Worm (Caenorhabditis elegans): ENCODE results near the gene C13C4.7.

C13C4.7 gene

DNA sequence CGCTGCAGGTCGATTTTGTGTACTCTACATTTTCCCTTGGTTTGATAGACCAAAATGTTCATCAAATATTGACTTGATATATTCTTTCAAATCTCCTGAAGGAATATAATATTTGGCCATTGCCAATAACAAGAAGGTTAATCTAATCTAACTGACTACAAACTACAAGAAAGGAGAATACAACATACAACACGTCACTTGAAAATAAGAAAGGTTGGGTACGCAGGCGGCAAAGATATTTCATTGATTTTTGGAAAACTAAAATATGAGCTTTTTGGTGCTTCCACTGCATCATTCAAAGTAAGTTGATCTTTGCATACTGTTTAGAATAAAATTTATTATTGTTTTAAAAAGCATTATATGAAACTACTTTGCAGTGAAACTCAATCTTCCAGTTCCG is 22.2 kb downstream of the C13C4.7 start, which contains the start of gene nhr-209:
Gene nhr-209, plus strand, starts transcription at position 27 of the 400 bp plus-strand sequence.
- TF ChIP-seq hlh-15 (tag; optimal IDR thresholded peaks at IDR 0.05) (no peak), mec-3 (tag; optimal IDR thresholded peaks at IDR 0.05; ENCODE audit: borderline replicate concordance) (no peak), ceh-6 (GFP tag; optimal IDR thresholded peaks at IDR 0.05) (no peak), pha-2 (tag; optimal IDR thresholded peaks at IDR 0.05) (no peak), pha-4 (tag; optimal IDR thresholded peaks at IDR 0.05) (no peak), ceh-45 (GFP tag; IDR thresholded peaks at IDR 0.05) (no peak), pax-1 (tag; optimal IDR thresholded peaks at IDR 0.05) (no peak), che-1 (tag; optimal IDR thresholded peaks at IDR 0.05) (no peak), nhr-232 (tag; optimal IDR thresholded peaks at IDR 0.05) (no peak), C08G9.2 (tag; optimal IDR thresholded peaks at IDR 0.05) (no peak), unc-55 (GFP tag; optimal IDR thresholded peaks at IDR 0.05) (no peak), T23F11.4 (GFP tag; optimal IDR thresholded peaks at IDR 0.05) (no peak), ceh-31 (tag; optimal IDR thresholded peaks at IDR 0.05) (no peak)

DNA sequence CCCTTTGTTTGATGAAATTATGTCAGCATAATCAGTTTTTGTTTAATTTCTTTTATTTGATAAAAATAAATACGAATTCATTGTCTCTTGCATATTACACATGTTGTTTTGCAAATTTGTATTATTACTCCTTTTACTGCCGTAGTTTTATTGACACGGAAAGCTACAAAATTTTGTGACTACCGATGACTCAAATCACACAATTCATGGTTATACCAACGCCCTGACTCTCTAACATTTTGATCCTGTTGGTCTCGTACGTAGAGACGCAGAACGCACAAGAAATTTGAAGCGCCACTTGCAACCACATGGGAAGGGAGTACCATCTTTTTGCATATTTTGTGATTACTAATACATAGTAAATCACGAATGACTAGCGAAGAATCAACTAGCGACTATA is 24.4 kb downstream of the C13C4.7 start, which contains the start of gene nhr-207:
Gene nhr-207, plus strand, starts transcription at position 282 of the 400 bp plus-strand sequence.
- TF ChIP-seq ref-2 (tag; optimal IDR thresholded peaks at IDR 0.05) (no peak), ztf-16 (tag; optimal IDR thresholded peaks at IDR 0.05) (no peak)

DNA sequence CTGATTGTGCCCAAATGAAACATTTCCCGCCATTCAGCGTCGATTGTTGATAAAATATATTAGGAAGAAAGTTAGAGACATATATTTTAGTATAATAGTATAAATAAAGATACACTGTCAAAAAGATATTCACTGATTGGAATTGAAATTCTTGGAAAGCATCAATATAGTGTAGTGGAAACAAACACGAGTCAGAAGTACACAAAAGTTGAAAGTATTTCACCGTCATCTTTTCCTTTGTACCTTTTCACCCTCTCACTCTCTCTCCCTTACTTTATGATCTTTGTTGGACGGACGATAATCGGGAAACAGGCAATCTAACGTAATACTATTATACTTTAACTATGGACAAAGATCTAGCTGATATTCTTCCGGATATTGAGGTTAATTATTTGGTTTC is 26.3 kb downstream of the C13C4.7 start, which contains the start of gene nhr-208:
Gene nhr-208, plus strand, starts transcription at position 288 of the 400 bp plus-strand sequence.
- TF ChIP-seq dve-1 (tag; optimal IDR thresholded peaks at IDR 0.05) = no peak
- no peak for TF ChIP-seq nfya-1 (tag; optimal IDR thresholded peaks at IDR 0.05)
- no peak for TF ChIP-seq unc-55 (GFP tag; optimal IDR thresholded peaks at IDR 0.05)
- TF ChIP-seq pha-2 (tag; optimal IDR thresholded peaks at IDR 0.05) = no peak
- no peak for TF ChIP-seq unc-3 (GFP tag; conservative IDR thresholded peaks at IDR 0.05)
- no peak for TF ChIP-seq unc-3 (tag; optimal IDR thresholded peaks at IDR 0.05)
- no peak for TF ChIP-seq ahr-1 (tag; optimal IDR thresholded peaks at IDR 0.05)
- TF ChIP-seq Y22D7AL.16 (tag; optimal IDR thresholded peaks at IDR 0.05) = no peak
- no peak for TF ChIP-seq zip-5 (tag; optimal IDR thresholded peaks at IDR 0.05)
- no peak for TF ChIP-seq pha-4 (tag; optimal IDR thresholded peaks at IDR 0.05)
- TF ChIP-seq hlh-30 (tag; optimal IDR thresholded peaks at IDR 0.05; ENCODE audit: insufficient read depth) = no peak

DNA sequence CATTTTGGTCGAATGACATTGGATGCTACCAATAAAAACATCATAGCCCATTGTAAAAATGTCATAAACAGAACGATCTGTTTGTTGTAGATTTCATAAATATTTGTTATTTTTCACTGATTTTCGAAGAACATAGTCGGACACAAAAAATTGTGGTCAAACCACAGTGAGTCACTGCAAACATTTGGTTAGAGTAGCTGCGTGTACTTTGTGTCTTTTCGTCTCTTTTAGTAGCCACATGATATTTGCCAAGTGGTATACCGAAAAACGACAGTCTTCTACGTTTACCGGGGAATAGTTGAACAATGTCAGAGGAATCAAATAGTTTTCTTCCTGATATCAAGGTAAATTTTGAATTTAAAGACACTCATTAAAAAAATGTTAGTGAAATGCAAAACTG is 28.5 kb downstream of the C13C4.7 start, which contains the start of gene nhr-206:
Gene nhr-206, plus strand, starts transcription at position 248 of the 400 bp plus-strand sequence.
- TF ChIP-seq elt-2 (tag; optimal IDR thresholded peaks at IDR 0.05) (no peak), ceh-34 (tag; optimal IDR thresholded peaks at IDR 0.05) (no peak), ztf-16 (tag; optimal IDR thresholded peaks at IDR 0.05) (no peak), hlh-8 (tag; optimal IDR thresholded peaks at IDR 0.05) (no peak), che-1 (tag; optimal IDR thresholded peaks at IDR 0.05) (no peak), ceh-14 (tag; optimal IDR thresholded peaks at IDR 0.05) (no peak), rnt-1 (tag; optimal IDR thresholded peaks at IDR 0.05) (no peak), ahr-1 (tag; optimal IDR thresholded peaks at IDR 0.05) (no peak), ets-4 (tag; optimal IDR thresholded peaks at IDR 0.05) (no peak), K09A11.1 (tag; optimal IDR thresholded peaks at IDR 0.05; ENCODE audit: insufficient read depth) (no peak)

DNA sequence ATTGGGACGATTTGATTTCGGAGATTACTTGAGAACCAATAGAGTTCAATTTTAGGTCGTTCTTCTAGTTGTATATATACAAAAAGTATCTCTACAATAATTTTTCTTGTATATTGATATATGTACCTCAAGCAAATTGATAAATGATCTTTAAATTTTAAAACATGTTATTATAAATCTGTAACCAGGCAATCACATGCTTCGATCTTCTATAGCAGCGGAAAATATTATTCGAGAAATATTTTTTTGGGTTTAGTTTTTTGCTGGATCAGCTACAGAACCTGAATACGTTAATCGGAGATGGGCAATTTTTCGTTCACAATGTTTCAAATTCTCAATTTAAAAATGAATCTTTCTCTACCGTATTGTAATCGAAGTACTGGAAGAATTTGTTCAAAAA is 31.5 kb downstream of the C13C4.7 start, which contains the start of gene R07B7.12:
Gene R07B7.12, plus strand, starts transcription at position 301 of the 400 bp plus-strand sequence.
- no peak for TF ChIP-seq ceh-9 (tag; optimal IDR thresholded peaks at IDR 0.05)
- no peak for TF ChIP-seq ets-4 (tag; optimal IDR thresholded peaks at IDR 0.05)
- TF ChIP-seq lin-11 (tag; optimal IDR thresholded peaks at IDR 0.05) = no peak
- no peak for TF ChIP-seq sox-4 (tag; optimal IDR thresholded peaks at IDR 0.05)
- TF ChIP-seq hlh-30 (tag; optimal IDR thresholded peaks at IDR 0.05; ENCODE audit: insufficient read depth) = no peak
- TF ChIP-seq dmd-4 (tag; optimal IDR thresholded peaks at IDR 0.05; ENCODE audit: borderline replicate concordance) = no peak
- TF ChIP-seq C08G9.2 (tag; optimal IDR thresholded peaks at IDR 0.05) = no peak
- no peak for TF ChIP-seq gmeb-2 (tag; optimal IDR thresholded peaks at IDR 0.05)
- no peak for TF ChIP-seq fkh-10 (GFP tag; optimal IDR thresholded peaks at IDR 0.05)
- no peak for TF ChIP-seq ceh-31 (tag; optimal IDR thresholded peaks at IDR 0.05)
- TF ChIP-seq unc-3 (GFP tag; conservative IDR thresholded peaks at IDR 0.05) = no peak
- TF ChIP-seq unc-3 (tag; optimal IDR thresholded peaks at IDR 0.05) = no peak
- TF ChIP-seq unc-42 (tag; optimal IDR thresholded peaks at IDR 0.05) = no peak
- TF ChIP-seq ceh-14 (tag; optimal IDR thresholded peaks at IDR 0.05) = no peak
- no peak for TF ChIP-seq pat-9 (tag; optimal IDR thresholded peaks at IDR 0.05)
- no peak for TF ChIP-seq fkh-6 (tag; optimal IDR thresholded peaks at IDR 0.05)
- TF ChIP-seq pha-2 (tag; optimal IDR thresholded peaks at IDR 0.05) = no peak
- no peak for TF ChIP-seq elt-2 (tag; optimal IDR thresholded peaks at IDR 0.05)
- no peak for TF ChIP-seq K02D7.2 (tag; optimal IDR thresholded peaks at IDR 0.05)
- no peak for TF ChIP-seq tbx-2 (tag; optimal IDR thresholded peaks at IDR 0.05)
- no peak for TF ChIP-seq hlh-13 (GFP tag; optimal IDR thresholded peaks at IDR 0.05)
